Fruit fly (Drosophila melanogaster) whole organism, embryonic: ENCODE results near the gene lili.

Experiments
- Asciz ChIP-seq: fragments of 200-800 bp; sonication (Bioruptor generic); optimal IDR thresholded peaks from 2 replicates; lab custom pipeline; 2017; ENCODE audit warnings: missing biosample characterization, mild to moderate bottlenecking, missing genetic modification characterization, missing genetic modification reagents
- B-H1 ChIP-seq: fragments of 200-800 bp; sonication (Bioruptor generic); IDR thresholded peaks from 3 replicates; pipeline ENCODE4 v1.3.6; 2022; ENCODE audit warnings: missing biosample characterization, missing genetic modification characterization
- BEAF-32 ChIP-seq: fragments of 200-800 bp; sonication (Bioruptor generic); optimal IDR thresholded peaks from 3 replicates; lab custom pipeline; 2017; ENCODE audit warnings: missing biosample characterization, missing genetic modification characterization, mild to moderate bottlenecking, moderate library complexity, missing genetic modification reagents
- Blimp-1 ChIP-seq: fragments of 200-800 bp; sonication (Bioruptor generic); optimal IDR thresholded peaks from 3 replicates; lab custom pipeline; 2018; ENCODE audit warnings: missing biosample characterization, missing genetic modification characterization, mild to moderate bottlenecking, moderate library complexity, missing genetic modification reagents
- BtbVII ChIP-seq: fragments of 200-800 bp; sonication (Bioruptor generic); optimal IDR thresholded peaks from 3 replicates; lab custom pipeline; 2017; ENCODE audit warnings: missing biosample characterization, mild to moderate bottlenecking, missing genetic modification characterization
- C15 ChIP-seq: fragments of 200-800 bp; sonication (Bioruptor generic); IDR thresholded peaks from 3 replicates; pipeline ENCODE4 v1.3.6; 2022; ENCODE audit warnings: missing biosample characterization, missing genetic modification characterization
- CG10267 ChIP-seq: fragments of 200-800 bp; sonication (Bioruptor generic); optimal IDR thresholded peaks from 2 replicates; lab custom pipeline; 2018; ENCODE audit warnings: missing biosample characterization, mild to moderate bottlenecking, missing genetic modification characterization, moderate library complexity
- CG10274 ChIP-seq: fragments of 200-800 bp; sonication (Bioruptor generic); optimal IDR thresholded peaks from 3 replicates; lab custom pipeline; 2017; ENCODE audit warnings: missing biosample characterization, mild to moderate bottlenecking, missing genetic modification characterization
- CG11085 ChIP-seq: fragments of 200-800 bp; sonication (Bioruptor generic); IDR thresholded peaks from 2 replicates; pipeline ENCODE4 v1.3.6; 2022; ENCODE audit warnings: missing biosample characterization, missing genetic modification characterization
- CG11398 ChIP-seq: fragments of 200-800 bp; sonication (Bioruptor generic); optimal IDR thresholded peaks from 2 replicates; lab custom pipeline; 2016; ENCODE audit warnings: missing biosample characterization, missing genetic modification characterization
- CG12104 ChIP-seq: fragments of 200-800 bp; sonication (Bioruptor generic); optimal IDR thresholded peaks from 3 replicates; lab custom pipeline; 2016; ENCODE audit warnings: missing biosample characterization, missing genetic modification characterization
- CG12391 ChIP-seq: fragments of 200-800 bp; sonication (Bioruptor generic); optimal IDR thresholded peaks from 3 replicates; lab custom pipeline; 2018; ENCODE audit warnings: missing biosample characterization, mild to moderate bottlenecking, missing genetic modification characterization, moderate library complexity
- CG13424 ChIP-seq: fragments of 200-800 bp; sonication (Bioruptor generic); optimal IDR thresholded peaks from 2 replicates; lab custom pipeline; 2019; ENCODE audit warnings: missing biosample characterization, mild to moderate bottlenecking, missing genetic modification characterization, moderate library complexity
- CG14667 ChIP-seq: fragments of 200-800 bp; sonication (Bioruptor generic); IDR thresholded peaks from 2 replicates; pipeline ENCODE4 v1.3.6; 2022; ENCODE audit warnings: missing biosample characterization, missing genetic modification characterization
- CG15479 ChIP-seq: fragments of 200-800 bp; sonication (Bioruptor generic); optimal IDR thresholded peaks from 3 replicates; lab custom pipeline; 2019; ENCODE audit warnings: missing biosample characterization, mild to moderate bottlenecking, missing genetic modification characterization, moderate library complexity
- CG16779 ChIP-seq: fragments of 200-800 bp; sonication (Bioruptor generic); IDR thresholded peaks from 2 replicates; pipeline ENCODE4 v1.3.6; 2022; ENCODE audit warnings: missing biosample characterization, missing genetic modification characterization
- CG17829 ChIP-seq: fragments of 200-800 bp; optimal IDR thresholded peaks from 2 replicates; lab custom pipeline; 2019; ENCODE audit warnings: missing biosample characterization, mild to moderate bottlenecking, missing genetic modification characterization, moderate library complexity
- CG2875 ChIP-seq: fragments of 200-800 bp; sonication (Bioruptor generic); optimal IDR thresholded peaks from 2 replicates; lab custom pipeline; 2017; ENCODE audit warnings: missing biosample characterization, mild to moderate bottlenecking, missing genetic modification characterization, missing genetic modification reagents
- CG3163 ChIP-seq: fragments of 200-800 bp; sonication (Bioruptor generic); optimal IDR thresholded peaks from 3 replicates; lab custom pipeline; 2016; ENCODE audit warnings: missing biosample characterization, missing genetic modification characterization
- CG4730 ChIP-seq: fragments of 200-800 bp; sonication (Bioruptor generic); IDR thresholded peaks from 2 replicates; pipeline ENCODE4 v1.3.6; 2022; ENCODE audit warnings: missing biosample characterization, missing genetic modification characterization
- CG4820 ChIP-seq: fragments of 200-800 bp; sonication (Bioruptor generic); optimal IDR thresholded peaks from 3 replicates; lab custom pipeline; 2016; ENCODE audit warnings: missing biosample characterization, missing genetic modification characterization
- CG6813 ChIP-seq: fragments of 200-800 bp; sonication (Bioruptor generic); optimal IDR thresholded peaks from 2 replicates; lab custom pipeline; 2017; ENCODE audit warnings: missing biosample characterization, missing genetic modification characterization, mild to moderate bottlenecking, moderate library complexity, missing genetic modification reagents
- CG9817 ChIP-seq: fragments of 200-800 bp; sonication (Bioruptor generic); optimal IDR thresholded peaks from 2 replicates; lab custom pipeline; 2018; ENCODE audit warnings: missing biosample characterization, mild to moderate bottlenecking, missing genetic modification characterization, moderate library complexity
- Camta ChIP-seq: fragments of 200-800 bp; sonication (Bioruptor generic); optimal IDR thresholded peaks from 2 replicates; lab custom pipeline; 2016; ENCODE audit warnings: missing biosample characterization, missing genetic modification characterization
- CrebB ChIP-seq: fragments of 200-800 bp; sonication (Bioruptor generic); optimal IDR thresholded peaks from 3 replicates; lab custom pipeline; 2018; ENCODE audit warnings: missing biosample characterization, mild to moderate bottlenecking, missing genetic modification characterization
- Dip3 ChIP-seq: fragments of 200-800 bp; sonication (Bioruptor generic); optimal IDR thresholded peaks from 3 replicates; lab custom pipeline; 2016; ENCODE audit warnings: missing biosample characterization, missing genetic modification characterization
- Fer1 ChIP-seq: fragments of 200-800 bp; sonication (Bioruptor generic); optimal IDR thresholded peaks from 2 replicates; lab custom pipeline; 2017; ENCODE audit warnings: missing biosample characterization, mild to moderate bottlenecking, missing genetic modification characterization
- HLH3B ChIP-seq: fragments of 200-800 bp; sonication (Bioruptor generic); IDR thresholded peaks from 2 replicates; pipeline ENCODE4 v1.3.6; 2022; ENCODE audit warnings: missing biosample characterization, missing genetic modification characterization
- Hey ChIP-seq: fragments of 200-800 bp; sonication (Bioruptor generic); optimal IDR thresholded peaks from 3 replicates; lab custom pipeline; 2018; ENCODE audit warnings: missing biosample characterization, mild to moderate bottlenecking, missing genetic modification characterization
- HmgD ChIP-seq: fragments of 200-800 bp; sonication (Bioruptor generic); optimal IDR thresholded peaks from 3 replicates; lab custom pipeline; 2016; ENCODE audit warnings: missing biosample characterization, missing genetic modification characterization
- Hr39 ChIP-seq: fragments of >200 bp; optimal IDR thresholded peaks from 2 replicates; lab custom pipeline; 2017
- Jarid2 ChIP-seq: fragments of 200-800 bp; sonication (Bioruptor generic); optimal IDR thresholded peaks from 3 replicates; lab custom pipeline; 2017; ENCODE audit warnings: mild to moderate bottlenecking, missing biosample characterization, missing genetic modification reagents, missing genetic modification characterization
- NFAT ChIP-seq: fragments of 200-800 bp; sonication (Bioruptor generic); IDR thresholded peaks from 2 replicates; pipeline ENCODE4 v1.3.6; 2022; ENCODE audit warnings: missing biosample characterization, missing genetic modification characterization
- Sox102F ChIP-seq: fragments of 200-800 bp; sonication (Bioruptor generic); optimal IDR thresholded peaks from 2 replicates; lab custom pipeline; 2018; ENCODE audit warnings: missing biosample characterization, mild to moderate bottlenecking, missing genetic modification characterization, moderate library complexity
- TFAM ChIP-seq: fragments of 200-800 bp; sonication (Bioruptor generic); optimal IDR thresholded peaks from 2 replicates; lab custom pipeline; 2017; ENCODE audit warnings: missing biosample characterization, missing genetic modification characterization, inconsistent platforms
- Taf1 ChIP-seq: fragments of 200-800 bp; sonication (Bioruptor generic); IDR thresholded peaks from 2 replicates; pipeline ENCODE4 v1.3.6; 2022; ENCODE audit warnings: missing biosample characterization, missing genetic modification characterization
- al ChIP-seq: fragments of 200-800 bp; sonication (Bioruptor generic); IDR thresholded peaks from 2 replicates; pipeline ENCODE4 v1.3.6; 2022; ENCODE audit warnings: missing biosample characterization, missing genetic modification characterization
- amos ChIP-seq: fragments of 200-800 bp; sonication (Bioruptor generic); IDR thresholded peaks from 2 replicates; pipeline ENCODE4 v1.3.6; 2022; ENCODE audit warnings: missing biosample characterization, missing genetic modification characterization; ENCODE audit not compliant: partially characterized antibody
- bbx ChIP-seq: fragments of 200-800 bp; sonication (Bioruptor generic); IDR thresholded peaks from 2 replicates; pipeline ENCODE4 v1.3.6; 2022; ENCODE audit warnings: missing biosample characterization, missing genetic modification characterization; ENCODE audit not compliant: partially characterized antibody
- cad ChIP-seq: fragments of >200 bp; optimal IDR thresholded peaks from 2 replicates; lab custom pipeline; 2017; ENCODE audit warnings: missing biosample characterization, missing genetic modification characterization
- cas ChIP-seq: fragments of 200-800 bp; sonication (Bioruptor generic); IDR thresholded peaks from 2 replicates; pipeline ENCODE4 v1.3.6; 2022; ENCODE audit warnings: missing biosample characterization, missing genetic modification characterization
- esg ChIP-seq: fragments of 200-800 bp; sonication (Bioruptor generic); conservative IDR thresholded peaks from 2 replicates; pipeline ENCODE4 v1.3.6; 2022; ENCODE audit warnings: missing biosample characterization, missing genetic modification characterization
- fd102C ChIP-seq: fragments of 200-800 bp; sonication (Bioruptor generic); optimal IDR thresholded peaks from 2 replicates; lab custom pipeline; 2018; ENCODE audit warnings: missing biosample characterization, mild to moderate bottlenecking, missing genetic modification characterization, moderate library complexity
- jigr1 ChIP-seq: fragments of 200-800 bp; sonication (Bioruptor generic); IDR thresholded peaks from 3 replicates; pipeline ENCODE4 v1.3.6; 2022; ENCODE audit warnings: missing biosample characterization, missing genetic modification characterization
- otp ChIP-seq: fragments of 200-800 bp; sonication (Bioruptor generic); IDR thresholded peaks from 3 replicates; pipeline ENCODE4, ENCODE4 v1.3.6; 2022; ENCODE audit warnings: missing biosample characterization, missing genetic modification characterization
- ranshi ChIP-seq: fragments of 200-800 bp; sonication (Bioruptor generic); IDR thresholded peaks from 2 replicates; pipeline ENCODE4 v1.3.6; 2022; ENCODE audit warnings: missing biosample characterization, missing genetic modification characterization
- row ChIP-seq: fragments of 200-800 bp; sonication (Bioruptor generic); IDR thresholded peaks from 3 replicates; pipeline ENCODE4 v1.3.6; 2022; ENCODE audit warnings: missing biosample characterization, missing genetic modification characterization
- tap ChIP-seq: fragments of 200-800 bp; optimal IDR thresholded peaks from 3 replicates; lab custom pipeline; 2019; ENCODE audit warnings: missing biosample characterization, mild to moderate bottlenecking, missing genetic modification characterization, moderate library complexity
- tna ChIP-seq: fragments of 200-800 bp; sonication (Bioruptor generic); IDR thresholded peaks from 2 replicates; pipeline ENCODE4 v1.3.6; 2022; ENCODE audit warnings: missing biosample characterization, missing genetic modification characterization; ENCODE audit not compliant: partially characterized antibody
- zen ChIP-seq: fragments of 200-800 bp; sonication (Bioruptor generic); optimal IDR thresholded peaks from 3 replicates; lab custom pipeline; 2018; ENCODE audit warnings: missing biosample characterization, mild to moderate bottlenecking, missing genetic modification characterization, moderate library complexity

The lili gene

dm6 chr3R:24787042-24787565 lies 26.7 kb downstream of the lili start, which contains the start of gene CG5805 (continued):
- TF ChIP-seq TFAM (GFP tag; lab: Kevin White, UChicago) (peak; percentile 47), esg (no peak), al (peak; percentile 84), CG17829 (peak; percentile 65), CG10274 (GFP tag; lab: Kevin White, UChicago) (peak; percentile 77), Hr39 (lab: Kevin White, UChicago) (no peak), CG4820 (peak; percentile 73), amos (GFP tag; lab: Robert Waterston, UW) (no peak; the same call in 1 of the 2 replicates), cas (GFP tag; lab: Robert Waterston, UW) (peak; percentile 56; the same call in 1 of the 2 replicates), Hey (tag; lab: Kevin White, UChicago) (peak; percentile 62), Fer1 (GFP tag; lab: Kevin White, UChicago) (peak; percentile 91), CG12391 (tag; lab: Kevin White, UChicago) (peak; percentile 86), CG14667 (GFP tag; lab: Robert Waterston, UW) (peak; percentile 40; the same call in 1 of the 2 replicates), Sox102F (GFP tag; lab: Kevin White, UChicago) (peak; percentile 61), Taf1 (peak; percentile 30; the same call in 1 of the 2 replicates), B-H1 (GFP tag; lab: Robert Waterston, UW) (peak; percentile 54), BtbVII (peak; percentile 76), tna (peak; percentile 9; the same call in 1 of the 2 replicates), Blimp-1 (GFP tag; lab: Kevin White, UChicago) (peak; percentile 53), CG11085 (GFP tag; lab: Robert Waterston, UW) (peak; percentile 83), CG4730 (GFP tag; lab: Robert Waterston, UW) (peak; percentile 50; the same call in 1 of the 2 replicates), CG9817 (peak; percentile 85), fd102C (peak; percentile 49), jigr1 (GFP tag; lab: Robert Waterston, UW) (no peak), NFAT (peak; percentile 78), ranshi (peak; percentile 79), C15 (GFP tag; lab: Robert Waterston, UW) (peak; percentile 78; the same call in 2 of the 3 replicates), zen (peak; percentile 79), HLH3B (GFP tag; lab: Robert Waterston, UW) (peak; percentile 63), Dip3 (GFP tag; lab: Kevin White, UChicago) (peak; percentile 69), CG6813 (peak; percentile 89), Asciz (GFP tag; lab: Kevin White, UChicago) (peak; percentile 89), CG13424 (tag; lab: Kevin White, UChicago) (peak; percentile 57), Camta (GFP tag; lab: Kevin White, UChicago) (peak; percentile 77), CG3163 (GFP tag; lab: Kevin White, UChicago) (peak; percentile 85), tap (tag; lab: Kevin White, UChicago) (peak; percentile 66), Jarid2 (peak; percentile 74), bbx (GFP tag; lab: Robert Waterston, UW) (no peak), row (peak; percentile 63), cad (GFP tag; lab: Kevin White, UChicago) (no peak), BEAF-32 (GFP tag; lab: Kevin White, UChicago) (peak; percentile 38), CG2875 (GFP tag; lab: Kevin White, UChicago) (peak; percentile 74), CG16779 (peak; percentile 55; the same call in 1 of the 2 replicates), CG10267 (tag; lab: Kevin White, UChicago) (peak; percentile 67), HmgD (GFP tag; lab: Kevin White, UChicago) (peak; percentile 69), CG11398 (GFP tag; lab: Kevin White, UChicago) (peak; percentile 73), CG15479 (GFP tag; lab: Kevin White, UChicago) (no peak), CrebB (peak; percentile 77), CG12104 (GFP tag; lab: Kevin White, UChicago) (peak; percentile 88), otp (peak; percentile 80)
